Fruit fly (Drosophila melanogaster) whole organism, prepupa: ENCODE data around the gene NC2beta.
A peak's percentile ranks its signal among the peaks of the same experiment; 100 is the strongest.

Source experiments
- CG10631 ChIP-seq: fragments of 200-800 bp; sonication (Bioruptor generic); optimal IDR thresholded peaks from 2 replicates; lab custom pipeline; 2016; ENCODE audit warnings: missing biosample characterization, missing genetic modification characterization
- CG1621 ChIP-seq: fragments of 200-800 bp; sonication (Bioruptor generic); optimal IDR thresholded peaks from 3 replicates; lab custom pipeline; 2018; ENCODE audit warnings: missing biosample characterization, mild to moderate bottlenecking, missing genetic modification characterization
- CG3032 ChIP-seq: fragments of 200-800 bp; optimal IDR thresholded peaks from 2 replicates; lab custom pipeline; 2019; ENCODE audit warnings: missing biosample characterization, mild to moderate bottlenecking, missing genetic modification characterization, moderate library complexity
- CG3919 ChIP-seq: fragments of 200-800 bp; sonication (Bioruptor generic); optimal IDR thresholded peaks from 3 replicates; lab custom pipeline; 2016; ENCODE audit warnings: missing biosample characterization, missing genetic modification characterization
- CG6163 ChIP-seq: fragments of 200-800 bp; sonication (Bioruptor generic); IDR thresholded peaks from 3 replicates; pipeline ENCODE4 v1.3.6; 2022; ENCODE audit warnings: missing biosample characterization, missing genetic modification characterization
- CG6276 ChIP-seq: fragments of 200-800 bp; sonication (Bioruptor generic); optimal IDR thresholded peaks from 2 replicates; lab custom pipeline; 2017; ENCODE audit warnings: missing biosample characterization, mild to moderate bottlenecking, missing genetic modification characterization
- CG6792 ChIP-seq: fragments of 200-800 bp; sonication (Bioruptor generic); optimal IDR thresholded peaks from 3 replicates; lab custom pipeline; 2016; ENCODE audit warnings: missing biosample characterization, missing genetic modification characterization
- CG6854 ChIP-seq: fragments of 200-800 bp; sonication (Bioruptor generic); optimal IDR thresholded peaks from 2 replicates; lab custom pipeline; 2017; ENCODE audit warnings: missing biosample characterization, mild to moderate bottlenecking, missing genetic modification characterization
- CG7368 ChIP-seq: fragments of 200-800 bp; sonication (Bioruptor generic); optimal IDR thresholded peaks from 3 replicates; lab custom pipeline; 2016; ENCODE audit warnings: missing biosample characterization, missing genetic modification characterization
- CG8119 ChIP-seq: fragments of 200-800 bp; sonication (Bioruptor generic); IDR thresholded peaks from 3 replicates; pipeline ENCODE4 v1.3.6; 2022; ENCODE audit warnings: missing biosample characterization, missing genetic modification characterization
- CG8319 ChIP-seq: fragments of 200-800 bp; sonication (Bioruptor generic); optimal IDR thresholded peaks from 3 replicates; lab custom pipeline; 2016; ENCODE audit warnings: missing biosample characterization, missing genetic modification characterization
- CG8632 ChIP-seq: fragments of 200-800 bp; sonication (Bioruptor generic); optimal IDR thresholded peaks from 3 replicates; lab custom pipeline; 2016; ENCODE audit warnings: missing biosample characterization, missing genetic modification characterization
- Eip75B ChIP-seq: fragments of 200-800 bp; sonication (Bioruptor generic); optimal IDR thresholded peaks from 3 replicates; lab custom pipeline; 2016; ENCODE audit warnings: missing biosample characterization, missing genetic modification characterization
- Eip78C ChIP-seq: fragments of 200-800 bp; sonication (Bioruptor generic); peaks from one replicate; lab custom pipeline; 2016; ENCODE audit warnings: missing biosample characterization, missing genetic modification characterization
- Ets21C ChIP-seq: fragments of 200-800 bp; sonication (Bioruptor generic); optimal IDR thresholded peaks from 3 replicates; lab custom pipeline; 2016; ENCODE audit warnings: missing biosample characterization, missing genetic modification characterization
- Gug ChIP-seq: fragments of 200-800 bp; sonication (Bioruptor generic); IDR thresholded peaks from 2 replicates; pipeline ENCODE4 v1.3.6; 2022; ENCODE audit warnings: missing biosample characterization, missing genetic modification characterization
- Met ChIP-seq: fragments of 200-800 bp; sonication (Bioruptor generic); optimal IDR thresholded peaks from 3 replicates; lab custom pipeline; 2016; ENCODE audit warnings: missing biosample characterization, missing genetic modification characterization
- OdsH ChIP-seq: fragments of 200-800 bp; sonication (Bioruptor generic); optimal IDR thresholded peaks from 3 replicates; lab custom pipeline; 2016; ENCODE audit warnings: missing biosample characterization, missing genetic modification characterization
- Sox102F ChIP-seq: fragments of 200-800 bp; sonication (Bioruptor generic); optimal IDR thresholded peaks from 2 replicates; lab custom pipeline; 2016; ENCODE audit warnings: missing biosample characterization, mild to moderate bottlenecking, missing genetic modification characterization
- Sox15 ChIP-seq: fragments of 200-800 bp; sonication (Bioruptor generic); optimal IDR thresholded peaks from 3 replicates; lab custom pipeline; 2016; ENCODE audit warnings: missing biosample characterization, missing genetic modification characterization
- cyc ChIP-seq: fragments of 200-800 bp; sonication (Bioruptor generic); optimal IDR thresholded peaks from 3 replicates; lab custom pipeline; 2016; ENCODE audit warnings: missing biosample characterization, missing genetic modification characterization
- dac ChIP-seq: fragments of 200-800 bp; sonication (Bioruptor generic); optimal IDR thresholded peaks from 2 replicates; lab custom pipeline; 2017; ENCODE audit warnings: missing biosample characterization, mild to moderate bottlenecking, missing genetic modification characterization
- eg ChIP-seq: fragments of 200-800 bp; sonication (Bioruptor generic); IDR thresholded peaks from 3 replicates; pipeline ENCODE4 v1.3.6; 2022; ENCODE audit warnings: missing biosample characterization, missing genetic modification characterization
- esn ChIP-seq: fragments of 200-800 bp; sonication (Bioruptor generic); optimal IDR thresholded peaks from 2 replicates; lab custom pipeline; 2016; ENCODE audit warnings: missing biosample characterization, mild to moderate bottlenecking, missing genetic modification characterization, moderate library complexity
- fkh ChIP-seq: fragments of 200-800 bp; sonication (Bioruptor generic); optimal IDR thresholded peaks from 3 replicates; lab custom pipeline; 2017; ENCODE audit warnings: missing biosample characterization, mild to moderate bottlenecking, missing genetic modification characterization, moderate library complexity
- net ChIP-seq: fragments of 200-800 bp; sonication (Bioruptor generic); optimal IDR thresholded peaks from 3 replicates; lab custom pipeline; 2016; ENCODE audit warnings: missing biosample characterization, missing genetic modification characterization
- pdm3 ChIP-seq: fragments of 200-800 bp; sonication (Bioruptor generic); optimal IDR thresholded peaks from 3 replicates; lab custom pipeline; 2016; ENCODE audit warnings: missing biosample characterization, missing genetic modification characterization
- salr ChIP-seq, 2 experiments: fragments of 200-800 bp; sonication (Bioruptor generic); optimal IDR thresholded peaks; 3 replicates each; lab custom pipeline; 2016 to 2018; ENCODE audit warnings: missing biosample characterization in 2 of 2, missing genetic modification characterization in 2 of 2, mild to moderate bottlenecking in 1 of 2
- spab ChIP-seq: fragments of 200-800 bp; sonication (Bioruptor generic); optimal IDR thresholded peaks from 2 replicates; lab custom pipeline; 2017; ENCODE audit warnings: missing biosample characterization, mild to moderate bottlenecking, missing genetic modification characterization, missing genetic modification reagents
- ss ChIP-seq, 2 experiments: fragments of 200-800 bp; sonication (Bioruptor generic); optimal IDR thresholded peaks; 2 replicates in 1 of 2; 3 replicates in 1 of 2; lab custom pipeline; 2017 to 2018; ENCODE audit warnings: mild to moderate bottlenecking in 2 of 2, missing biosample characterization in 2 of 2, missing genetic modification characterization in 2 of 2, moderate library complexity in 1 of 2
- svp ChIP-seq: fragments of 200-800 bp; sonication (Bioruptor generic); peaks from one replicate; lab custom pipeline; 2016; ENCODE audit warnings: missing biosample characterization, missing genetic modification characterization

The NC2beta gene

DNA sequence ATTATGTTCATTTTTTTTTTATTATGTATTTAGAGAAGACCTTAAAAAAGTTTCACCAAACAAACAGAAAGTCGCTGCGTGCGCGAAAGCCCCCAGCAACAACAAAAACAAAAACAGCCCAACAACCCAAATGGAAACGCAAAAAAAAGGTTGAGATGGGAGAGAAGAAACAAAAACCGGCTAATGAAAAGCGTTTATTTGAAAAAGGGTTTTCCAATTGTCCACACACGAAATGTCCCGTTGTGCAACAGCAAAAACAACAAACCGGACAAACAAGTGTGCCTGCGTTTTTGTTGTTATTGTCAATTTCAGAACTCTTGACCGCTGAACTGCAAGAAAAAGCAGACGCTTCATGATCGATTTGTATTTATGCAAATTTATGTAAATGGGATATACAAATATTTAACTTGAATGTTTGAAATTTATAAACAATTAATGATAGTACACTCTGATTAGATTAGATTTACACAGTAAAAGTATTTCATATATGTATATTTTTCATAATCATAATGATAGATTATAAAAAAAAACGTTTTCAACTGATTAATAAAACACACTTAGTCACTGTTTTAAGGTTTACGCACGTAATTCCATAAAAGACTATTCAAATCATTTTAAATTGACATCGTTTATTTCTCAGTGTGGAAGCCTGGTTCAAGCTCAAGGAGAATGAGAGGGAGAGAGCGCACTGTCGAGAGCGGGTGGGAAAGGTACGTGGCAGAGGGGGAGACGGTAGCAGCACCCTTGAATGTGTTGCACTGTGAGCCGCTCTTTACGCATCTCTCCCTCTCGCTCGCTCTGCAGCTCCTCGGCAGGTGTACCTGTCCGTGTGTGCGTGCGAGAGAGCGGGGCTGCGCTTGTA, 49.0 kb downstream of the NC2beta start (continued):
- peak; percentile 76 for TF ChIP-seq CG8319
- TF ChIP-seq CG8632 (GFP tag; lab: Kevin White, UChicago): peak; percentile 85
- TF ChIP-seq CG6163 (GFP tag; lab: Robert Waterston, UW): peak; percentile 89; the same call in 2 of the 3 replicates
- peak; percentile 86 for TF ChIP-seq spab (GFP tag; lab: Kevin White, UChicago)
- peak; percentile 86 for TF ChIP-seq net (GFP tag; lab: Kevin White, UChicago)
- TF ChIP-seq CG6276: peak; percentile 86
- peak; percentile 82 for TF ChIP-seq cyc (GFP tag; lab: Kevin White, UChicago)
- peak; percentile 90 for TF ChIP-seq esn (GFP tag; lab: Kevin White, UChicago)
- peak; percentile 87 for TF ChIP-seq CG10631 (GFP tag; lab: Kevin White, UChicago)
- peak; percentile 87 for TF ChIP-seq CG3032 (tag; lab: Kevin White, UChicago)

DNA sequence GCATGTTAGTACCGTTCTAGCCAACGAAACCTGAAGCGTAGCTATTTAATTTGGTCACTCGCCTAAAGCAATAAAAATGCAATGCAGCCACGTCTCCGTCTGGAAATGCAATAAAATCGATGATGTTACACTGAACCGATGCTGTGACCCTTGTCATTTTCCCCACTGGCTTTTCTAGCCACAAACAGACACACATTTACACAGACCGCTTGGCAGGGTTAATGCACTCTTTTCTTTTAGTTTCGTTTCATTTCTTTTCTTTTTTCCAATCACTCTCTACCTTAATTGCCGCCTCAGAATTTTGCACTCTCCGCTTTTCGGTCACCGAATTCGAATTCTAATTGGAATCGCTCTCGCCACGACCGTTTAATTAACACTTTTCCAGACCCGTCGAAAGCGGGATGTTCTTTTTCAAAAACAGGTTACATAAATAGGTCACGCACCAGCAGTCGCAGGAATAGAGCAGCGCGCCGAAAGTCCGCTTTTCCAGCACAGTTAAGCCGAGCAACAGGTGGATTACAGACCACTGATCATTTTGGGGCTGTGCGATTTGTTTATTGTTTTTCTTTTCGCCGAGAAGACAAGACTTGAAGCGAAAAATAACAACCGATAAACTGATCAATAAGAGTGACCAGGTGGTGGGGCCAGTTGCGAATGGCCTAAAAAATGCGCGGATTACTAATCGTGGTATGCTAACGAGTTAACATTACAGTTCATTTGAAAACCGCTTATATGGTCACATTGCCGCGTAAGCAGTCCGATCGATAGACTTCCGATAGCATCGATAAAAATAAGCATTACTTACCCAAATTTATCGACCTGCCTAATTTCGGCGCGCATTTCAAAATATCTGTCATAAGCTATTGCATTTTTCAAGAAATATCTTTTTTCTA, 49.9 kb downstream of the NC2beta start, which contains the start of gene ck:
Gene ck, minus strand, starts transcription at position 638 of the 893 bp plus-strand sequence.
- TF ChIP-seq CG8119 (GFP tag; lab: Robert Waterston, UW): 0 out of 3 replicates have a peak, but pooled peaks have one; percentile 12
- no peak for TF ChIP-seq OdsH (GFP tag; lab: Kevin White, UChicago)
- TF ChIP-seq Eip75B (GFP tag; lab: Kevin White, UChicago): peak; percentile 48
- peak; percentile 48 for TF ChIP-seq svp (GFP tag; lab: Kevin White, UChicago)
- TF ChIP-seq Eip78C (GFP tag; lab: Kevin White, UChicago): peak; percentile 31
- no peak for TF ChIP-seq Met
- TF ChIP-seq eg: no peak; the same call in 2 of the 3 replicates
- TF ChIP-seq Ets21C (GFP tag; lab: Kevin White, UChicago): no peak
- TF ChIP-seq, all 60 proteins: peak for 4

DNA sequence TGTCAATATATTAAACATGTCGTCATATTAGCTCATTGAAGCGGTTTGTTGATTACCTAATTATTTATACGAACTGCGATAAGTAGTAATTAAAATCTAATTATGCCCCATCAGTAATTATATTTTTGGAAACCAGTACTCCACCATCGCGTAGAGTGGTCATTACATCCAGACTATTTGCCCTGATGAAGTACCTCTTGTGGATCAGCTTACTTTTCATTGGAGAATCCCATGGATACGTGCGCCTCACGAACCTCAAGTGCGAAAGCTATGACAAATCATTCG, 50.4 kb downstream of the NC2beta start, which contains the start of gene CG33679:
Gene CG33679, plus strand, starts transcription at position 186 of the 285 bp plus-strand sequence.
- TF ChIP-seq ss (GFP tag; optimal IDR thresholded peaks at IDR 0.05; lab: Kevin White, UChicago) (no peak), pdm3 (GFP tag; lab: Kevin White, UChicago) (no peak), CG7368 (no peak), fkh (GFP tag; lab: Kevin White, UChicago) (no peak), Eip78C (GFP tag; lab: Kevin White, UChicago) (no peak), dac (GFP tag; lab: Kevin White, UChicago) (no peak), Eip75B (GFP tag; lab: Kevin White, UChicago) (no peak), Sox15 (GFP tag; lab: Kevin White, UChicago) (no peak), CG8632 (GFP tag; lab: Kevin White, UChicago) (no peak), CG3919 (GFP tag; lab: Kevin White, UChicago) (no peak), salr (GFP tag; optimal IDR thresholded peaks at IDR 0.05; lab: Kevin White, UChicago) (no peak), Gug (GFP tag; lab: Robert Waterston, UW) (no peak), CG6163 (GFP tag; lab: Robert Waterston, UW) (no peak), CG1621 (tag; lab: Kevin White, UChicago) (no peak), CG6854 (GFP tag; lab: Kevin White, UChicago) (no peak), net (GFP tag; lab: Kevin White, UChicago) (no peak), CG10631 (GFP tag; lab: Kevin White, UChicago) (no peak), CG6792 (GFP tag; lab: Kevin White, UChicago) (no peak), Sox102F (GFP tag; lab: Kevin White, UChicago) (no peak)
